Fruit fly (Drosophila melanogaster) whole organism, embryonic: ENCODE data around the gene Gdh.

ENCODE experiments used
- ATbp ChIP-seq: fragments of 200-800 bp; sonication (Bioruptor generic); optimal IDR thresholded peaks from 2 replicates; lab custom pipeline; 2017; ENCODE audit warnings: missing biosample characterization, mild to moderate bottlenecking, missing genetic modification characterization, missing genetic modification reagents
- Asciz ChIP-seq: fragments of 200-800 bp; sonication (Bioruptor generic); optimal IDR thresholded peaks from 2 replicates; lab custom pipeline; 2017; ENCODE audit warnings: missing biosample characterization, mild to moderate bottlenecking, missing genetic modification characterization, missing genetic modification reagents
- Bdp1 ChIP-seq: fragments of 200-800 bp; sonication (Bioruptor generic); optimal IDR thresholded peaks from 3 replicates; lab custom pipeline; 2016; ENCODE audit warnings: missing biosample characterization, missing genetic modification characterization
- CG10979 ChIP-seq: fragments of 200-800 bp; sonication (Bioruptor generic); optimal IDR thresholded peaks from 2 replicates; lab custom pipeline; 2018; ENCODE audit warnings: missing biosample characterization, mild to moderate bottlenecking, missing genetic modification characterization, moderate library complexity
- CG11456 ChIP-seq: fragments of 200-800 bp; sonication (Bioruptor generic); IDR thresholded peaks from 3 replicates; pipeline ENCODE4 v1.3.6; 2022; ENCODE audit warnings: missing biosample characterization, missing genetic modification characterization
- CG13296 ChIP-seq: fragments of 200-800 bp; sonication (Bioruptor generic); optimal IDR thresholded peaks from 3 replicates; lab custom pipeline; 2018; ENCODE audit warnings: missing biosample characterization, mild to moderate bottlenecking, missing genetic modification characterization
- CG13624 ChIP-seq: fragments of 200-800 bp; sonication (Bioruptor generic); optimal IDR thresholded peaks from 2 replicates; lab custom pipeline; 2016; ENCODE audit warnings: missing biosample characterization, missing genetic modification characterization
- CG17361 ChIP-seq: fragments of 200-800 bp; sonication (Bioruptor generic); IDR thresholded peaks from 3 replicates; pipeline ENCODE4 v1.3.6; 2022; ENCODE audit warnings: missing biosample characterization, missing genetic modification characterization
- CG1792 ChIP-seq: fragments of 200-800 bp; sonication (Bioruptor generic); optimal IDR thresholded peaks from 2 replicates; lab custom pipeline; 2016; ENCODE audit warnings: missing biosample characterization, missing genetic modification characterization
- CG30403 ChIP-seq: fragments of 200-800 bp; sonication (Bioruptor generic); optimal IDR thresholded peaks from 3 replicates; lab custom pipeline; 2016; ENCODE audit warnings: missing biosample characterization, missing genetic modification characterization
- CG31441 ChIP-seq: fragments of 200-800 bp; sonication (Bioruptor generic); IDR thresholded peaks from 2 replicates; pipeline ENCODE4 v1.3.6; 2022; ENCODE audit warnings: missing biosample characterization, missing genetic modification characterization
- CG32772 ChIP-seq: fragments of 200-800 bp; sonication (Bioruptor generic); IDR thresholded peaks from 2 replicates; pipeline ENCODE4 v1.3.6; 2022; ENCODE audit warnings: missing biosample characterization, missing genetic modification characterization
- CG33213 ChIP-seq: fragments of 200-800 bp; sonication (Bioruptor generic); optimal IDR thresholded peaks from 3 replicates; lab custom pipeline; 2016; ENCODE audit warnings: missing biosample characterization, missing genetic modification characterization
- CG3995 ChIP-seq: fragments of 200-800 bp; sonication (Bioruptor generic); optimal IDR thresholded peaks from 3 replicates; lab custom pipeline; 2016; ENCODE audit warnings: missing biosample characterization, missing genetic modification characterization
- CG4360 ChIP-seq: fragments of 200-800 bp; sonication (Bioruptor generic); IDR thresholded peaks from 2 replicates; pipeline ENCODE4 v1.3.6; 2022; ENCODE audit warnings: missing biosample characterization, missing genetic modification characterization
- CG4707 ChIP-seq: fragments of 200-800 bp; sonication (Bioruptor generic); optimal IDR thresholded peaks from 2 replicates; lab custom pipeline; 2018; ENCODE audit warnings: missing biosample characterization, mild to moderate bottlenecking, missing genetic modification characterization, moderate library complexity
- CG8944 ChIP-seq: fragments of 200-800 bp; sonication (Bioruptor generic); optimal IDR thresholded peaks from 3 replicates; lab custom pipeline; 2016; ENCODE audit warnings: missing biosample characterization, missing genetic modification characterization
- Deaf1 ChIP-seq: fragments of 200-800 bp; optimal IDR thresholded peaks from 3 replicates; lab custom pipeline; 2019; ENCODE audit warnings: missing biosample characterization, mild to moderate bottlenecking, missing genetic modification characterization, moderate library complexity
- Dp ChIP-seq: fragments of 200-800 bp; sonication (Bioruptor generic); optimal IDR thresholded peaks from 2 replicates; lab custom pipeline; 2018; ENCODE audit warnings: missing biosample characterization, mild to moderate bottlenecking, missing genetic modification characterization, moderate library complexity
- Dref ChIP-seq: fragments of 200-800 bp; sonication (Bioruptor generic); IDR thresholded peaks from 2 replicates; pipeline ENCODE4 v1.3.6; 2022; ENCODE audit warnings: missing biosample characterization, missing genetic modification characterization
- Ets97D ChIP-seq: fragments of 200-800 bp; sonication (Bioruptor generic); optimal IDR thresholded peaks from 3 replicates; lab custom pipeline; 2016; ENCODE audit warnings: missing biosample characterization, missing genetic modification characterization
- Fer1 ChIP-seq: fragments of 200-800 bp; sonication (Bioruptor generic); optimal IDR thresholded peaks from 2 replicates; lab custom pipeline; 2017; ENCODE audit warnings: missing biosample characterization, mild to moderate bottlenecking, missing genetic modification characterization
- HmgZ ChIP-seq: fragments of 200-800 bp; sonication (Bioruptor generic); optimal IDR thresholded peaks from 2 replicates; lab custom pipeline; 2018; ENCODE audit warnings: missing biosample characterization, mild to moderate bottlenecking, missing genetic modification characterization
- Hsf ChIP-seq: fragments of 200-800 bp; sonication (Bioruptor generic); optimal IDR thresholded peaks from 3 replicates; lab custom pipeline; 2016; ENCODE audit warnings: missing biosample characterization, missing genetic modification characterization
- Max ChIP-seq: fragments of 200-800 bp; sonication (Bioruptor generic); optimal IDR thresholded peaks from 2 replicates; lab custom pipeline; 2016; ENCODE audit warnings: missing biosample characterization, mild to moderate bottlenecking, missing genetic modification characterization
- Mes4 ChIP-seq: fragments of 200-800 bp; sonication (Bioruptor generic); optimal IDR thresholded peaks from 2 replicates; lab custom pipeline; 2016; ENCODE audit warnings: missing biosample characterization, missing genetic modification characterization
- PHDP ChIP-seq: fragments of 200-800 bp; sonication (Bioruptor generic); optimal IDR thresholded peaks from 3 replicates; lab custom pipeline; 2018; ENCODE audit warnings: missing biosample characterization, mild to moderate bottlenecking, missing genetic modification characterization, moderate library complexity
- Spps ChIP-seq: fragments of 200-800 bp; sonication (Bioruptor generic); optimal IDR thresholded peaks from 2 replicates; lab custom pipeline; 2018; ENCODE audit warnings: missing biosample characterization, mild to moderate bottlenecking, missing genetic modification characterization
- Xbp1 ChIP-seq: fragments of 200-800 bp; sonication (Bioruptor generic); optimal IDR thresholded peaks from 3 replicates; lab custom pipeline; 2016; ENCODE audit warnings: missing biosample characterization, mild to moderate bottlenecking, missing genetic modification characterization
- YL-1 ChIP-seq: fragments of 200-800 bp; sonication (Bioruptor generic); optimal IDR thresholded peaks from 3 replicates; lab custom pipeline; 2017; ENCODE audit warnings: missing biosample characterization, mild to moderate bottlenecking, missing genetic modification characterization
- chinmo ChIP-seq: fragments of 200-800 bp; sonication (Bioruptor generic); IDR thresholded peaks from 4 replicates; pipeline ENCODE4 v1.3.6; 2022; ENCODE audit warnings: missing biosample characterization, missing genetic modification characterization; ENCODE audit not compliant: partially characterized antibody
- ewg ChIP-seq: fragments of 200-800 bp; sonication (Bioruptor generic); optimal IDR thresholded peaks from 3 replicates; lab custom pipeline; 2017; ENCODE audit warnings: mild to moderate bottlenecking, missing biosample characterization, missing genetic modification reagents, missing genetic modification characterization
- gfzf ChIP-seq: fragments of 200-800 bp; sonication (Bioruptor generic); optimal IDR thresholded peaks from 2 replicates; lab custom pipeline; 2016; ENCODE audit warnings: missing biosample characterization, mild to moderate bottlenecking, missing genetic modification characterization, moderate library complexity
- hkb ChIP-seq, 2 experiments: fragments of 200-800 bp in 1 of 2; fragments of >200 bp in 1 of 2; sonication (Bioruptor generic) in 1 of 2; IDR thresholded peaks in 1 of 2; optimal IDR thresholded peaks in 1 of 2; 2 replicates each; pipeline versions ENCODE4 v1.3.6 to Lab custom; 2017 to 2022; ENCODE audit warnings: missing biosample characterization in 1 of 2, missing genetic modification characterization in 1 of 2
- kay ChIP-seq: fragments of 200-800 bp; sonication (Bioruptor generic); optimal IDR thresholded peaks from 2 replicates; lab custom pipeline; 2016; ENCODE audit warnings: missing biosample characterization, missing genetic modification characterization
- knrl ChIP-seq: fragments of 200-800 bp; sonication (Bioruptor generic); IDR thresholded peaks from 3 replicates; pipeline ENCODE4 v1.3.6; 2022; ENCODE audit warnings: missing biosample characterization, missing genetic modification characterization; ENCODE audit not compliant: partially characterized antibody
- lmd ChIP-seq: fragments of 200-800 bp; sonication (Bioruptor generic); IDR thresholded peaks from 2 replicates; pipeline ENCODE4 v1.3.6; 2022; ENCODE audit warnings: missing biosample characterization, missing genetic modification characterization
- lola ChIP-seq, 3 experiments: fragments of >200 bp in 2 of 3; fragments of 200-800 bp in 1 of 3; sonication (Bioruptor generic) in 1 of 3; optimal IDR thresholded peaks; 2 replicates each; lab custom pipeline; 2017 to 2019; ENCODE audit warnings: missing biosample characterization in 3 of 3, missing genetic modification characterization in 3 of 3, mild to moderate bottlenecking in 1 of 3, moderate library complexity in 1 of 3
- nmo ChIP-seq: fragments of 200-800 bp; sonication (Bioruptor generic); optimal IDR thresholded peaks from 2 replicates; lab custom pipeline; 2018; ENCODE audit warnings: missing biosample characterization, mild to moderate bottlenecking, missing genetic modification characterization, moderate library complexity
- oc ChIP-seq: fragments of 200-800 bp; sonication (Bioruptor generic); optimal IDR thresholded peaks from 2 replicates; lab custom pipeline; 2018; ENCODE audit warnings: missing biosample characterization, mild to moderate bottlenecking, missing genetic modification characterization, moderate library complexity
- peb ChIP-seq: fragments of 200-800 bp; sonication (Bioruptor generic); IDR thresholded peaks from 2 replicates; pipeline ENCODE4 v1.3.6; 2022; ENCODE audit warnings: missing biosample characterization, missing genetic modification characterization
- pros ChIP-seq: fragments of 200-800 bp; sonication (Bioruptor generic); optimal IDR thresholded peaks from 3 replicates; lab custom pipeline; 2019; ENCODE audit warnings: missing biosample characterization, mild to moderate bottlenecking, missing genetic modification characterization, moderate library complexity
- pum ChIP-seq: fragments of 200-800 bp; sonication (Bioruptor generic); optimal IDR thresholded peaks from 2 replicates; lab custom pipeline; 2016; ENCODE audit warnings: missing biosample characterization, missing genetic modification characterization
- pzg ChIP-seq: fragments of 200-800 bp; sonication (Bioruptor generic); optimal IDR thresholded peaks from 3 replicates; lab custom pipeline; 2018; ENCODE audit warnings: missing biosample characterization, mild to moderate bottlenecking, missing genetic modification characterization, moderate library complexity
- schlank ChIP-seq: fragments of 200-800 bp; sonication (Bioruptor generic); optimal IDR thresholded peaks from 2 replicates; lab custom pipeline; 2018; ENCODE audit warnings: missing biosample characterization, mild to moderate bottlenecking, missing genetic modification characterization
- sd ChIP-seq: fragments of 200-800 bp; sonication (Bioruptor generic); optimal IDR thresholded peaks from 3 replicates; lab custom pipeline; 2018; ENCODE audit warnings: missing biosample characterization, mild to moderate bottlenecking, missing genetic modification characterization, moderate library complexity
- slp2 ChIP-seq: fragments of 200-800 bp; sonication (Bioruptor generic); optimal IDR thresholded peaks from 2 replicates; lab custom pipeline; 2016; ENCODE audit warnings: missing biosample characterization, missing genetic modification characterization
- stwl ChIP-seq: fragments of 200-800 bp; sonication (Bioruptor generic); optimal IDR thresholded peaks from 3 replicates; lab custom pipeline; 2018; ENCODE audit warnings: missing biosample characterization, mild to moderate bottlenecking, missing genetic modification characterization, moderate library complexity
- zf30C ChIP-seq: fragments of 200-800 bp; sonication (Bioruptor generic); optimal IDR thresholded peaks from 3 replicates; lab custom pipeline; 2018; ENCODE audit warnings: missing biosample characterization, mild to moderate bottlenecking, missing genetic modification characterization

Gdh gene

DNA sequence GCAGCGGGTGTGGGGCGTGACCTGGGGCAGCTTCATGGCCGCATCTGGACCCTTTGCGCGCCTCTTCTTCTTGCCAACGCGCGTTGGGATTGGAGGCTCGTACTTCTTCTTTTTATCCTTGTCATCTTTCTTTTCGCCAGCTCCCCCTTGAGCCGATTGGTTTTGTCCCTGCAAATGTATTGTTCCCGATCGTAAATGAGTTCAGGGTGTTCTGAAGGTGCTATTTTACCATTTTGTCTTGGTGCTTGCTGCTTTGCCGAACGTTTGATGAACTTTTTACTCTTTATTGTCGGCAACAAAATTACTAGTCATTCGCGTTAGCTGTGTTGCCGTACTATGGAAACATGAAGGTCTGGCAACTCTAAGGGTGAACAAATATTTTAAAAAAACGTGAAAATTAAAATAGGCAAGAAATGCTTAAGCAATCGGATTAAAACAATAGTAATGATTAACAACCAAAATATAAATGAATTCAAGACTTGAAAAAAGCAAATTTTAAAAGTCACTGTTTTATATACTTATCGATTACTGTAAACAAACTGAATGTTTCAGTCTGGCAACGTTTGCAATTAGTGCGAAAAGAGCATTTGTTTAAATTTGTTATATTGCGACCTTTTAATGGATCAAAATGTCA, 11.7 kb downstream of the Gdh start, which contains the start of the genes Rpt2 and CG13599 (continued):
- TF ChIP-seq ewg (GFP tag; lab: Kevin White, UChicago), result no peak
- peak; percentile 49 for TF ChIP-seq kay (GFP tag; lab: Kevin White, UChicago)
- TF ChIP-seq oc, result no peak
- TF ChIP-seq PHDP (tag; lab: Kevin White, UChicago), result peak; percentile 15
- no peak for TF ChIP-seq Bdp1 (GFP tag; lab: Kevin White, UChicago)
- TF ChIP-seq CG31441 (GFP tag; lab: Robert Waterston, UW), result peak; percentile 78
- peak; percentile 10 for TF ChIP-seq sd
- peak; percentile 72 for TF ChIP-seq stwl (tag; lab: Kevin White, UChicago)
- TF ChIP-seq Hsf (GFP tag; lab: Kevin White, UChicago), result peak; percentile 28
- peak; percentile 12 for TF ChIP-seq Fer1 (GFP tag; lab: Kevin White, UChicago)
- TF ChIP-seq nmo (GFP tag; lab: Kevin White, UChicago), result peak; percentile 60
- TF ChIP-seq CG13296 (GFP tag; lab: Kevin White, UChicago), result no peak
- TF ChIP-seq Mes4 (GFP tag; lab: Kevin White, UChicago), result no peak
- peak; percentile 67 for TF ChIP-seq Dref (GFP tag; lab: Robert Waterston, UW)
- peak; percentile 32 for TF ChIP-seq CG10979 (tag; lab: Kevin White, UChicago)
- peak in 1 of 3 experiments; percentile 22 for TF ChIP-seq lola (GFP tag; optimal IDR thresholded peaks at IDR 0.05; lab: Kevin White, UChicago)
- TF ChIP-seq lmd, result no peak
- TF ChIP-seq Spps (tag; lab: Kevin White, UChicago), result peak; percentile 14
- TF ChIP-seq peb (GFP tag; lab: Robert Waterston, UW), result no peak
- TF ChIP-seq hkb (optimal IDR thresholded peaks at IDR 0.05; lab: Kevin White, UChicago), result peak; percentile 82
- no peak for TF ChIP-seq hkb (GFP tag; IDR thresholded peaks at IDR 0.05; lab: Robert Waterston, UW)
- peak; percentile 33 for TF ChIP-seq CG33213
- TF ChIP-seq Dp (GFP tag; lab: Kevin White, UChicago), result peak; percentile 85
- TF ChIP-seq schlank (tag; lab: Kevin White, UChicago), result no peak
- no peak for TF ChIP-seq slp2
- no peak for TF ChIP-seq ATbp (GFP tag; lab: Kevin White, UChicago)
- no peak for TF ChIP-seq CG4360 (GFP tag; lab: Robert Waterston, UW)
- TF ChIP-seq CG30403, result peak; percentile 50
- TF ChIP-seq knrl (GFP tag; lab: Robert Waterston, UW), result peak; percentile 52; the same call in 1 of the 3 replicates
- TF ChIP-seq HmgZ, result peak; percentile 69
- peak; percentile 32 for TF ChIP-seq Max (GFP tag; lab: Kevin White, UChicago)
- no peak for TF ChIP-seq zf30C (GFP tag; lab: Kevin White, UChicago)
- peak; percentile 22 for TF ChIP-seq Xbp1 (GFP tag; lab: Kevin White, UChicago)
- TF ChIP-seq YL-1, result peak; percentile 88
- TF ChIP-seq Deaf1 (tag; lab: Kevin White, UChicago), result peak; percentile 18
- no peak for TF ChIP-seq CG11456 (GFP tag; lab: Robert Waterston, UW)
- TF ChIP-seq CG1792 (GFP tag; lab: Kevin White, UChicago), result no peak
- TF ChIP-seq CG8944 (GFP tag; lab: Kevin White, UChicago), result no peak
- TF ChIP-seq CG17361 (GFP tag; lab: Robert Waterston, UW), result peak; percentile 41; the same call in 1 of the 3 replicates
- TF ChIP-seq CG13624, result peak; percentile 47
- peak; percentile 52 for TF ChIP-seq gfzf (GFP tag; lab: Kevin White, UChicago)
- no peak for TF ChIP-seq CG32772 (GFP tag; lab: Robert Waterston, UW)
- TF ChIP-seq Asciz (GFP tag; lab: Kevin White, UChicago), result no peak
- TF ChIP-seq pzg (GFP tag; lab: Kevin White, UChicago), result peak; percentile 87
- TF ChIP-seq CG3995 (GFP tag; lab: Kevin White, UChicago), result peak; percentile 99
- TF ChIP-seq Ets97D (GFP tag; lab: Kevin White, UChicago), result peak; percentile 69
- TF ChIP-seq chinmo (GFP tag; lab: Robert Waterston, UW), result 0 out of 4 replicates have a peak, but pooled peaks have one; percentile 14
- no peak for TF ChIP-seq pros (GFP tag; lab: Kevin White, UChicago)
- no peak for TF ChIP-seq CG4707 (GFP tag; lab: Kevin White, UChicago)
- TF ChIP-seq pum (GFP tag; lab: Kevin White, UChicago), result no peak
